Worm (Caenorhabditis elegans): ENCODE results near the gene fbxc-19.

Gene fbxc-19

DNA sequence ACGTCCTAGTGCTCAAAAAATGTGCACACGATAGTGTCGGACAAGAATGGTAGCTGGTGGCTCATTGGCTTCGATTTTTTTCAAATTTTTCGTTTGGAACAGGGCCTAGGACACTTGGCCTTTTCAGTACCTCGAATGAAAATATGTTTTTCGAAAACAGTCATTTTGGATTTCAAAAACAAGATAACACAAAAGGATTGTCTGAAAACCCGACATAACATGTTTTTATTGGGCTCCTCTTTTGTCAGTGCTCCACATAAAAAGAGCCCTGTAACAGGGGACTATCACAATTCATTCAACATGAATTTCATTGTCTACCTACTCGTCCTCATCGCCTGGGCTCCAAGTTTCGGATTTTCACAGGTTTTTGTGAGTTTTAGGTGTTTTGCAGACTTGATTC is 44.0 kb downstream of the fbxc-19 start, which contains the start of gene C16C4.17:
TSS of gene C16C4.17 (plus strand) at position 301 of the 400 bp plus-strand sequence.
- TF ChIP-seq W03F9.2 (tag; optimal IDR thresholded peaks at IDR 0.05) (no peak), dao-5 (tag; optimal IDR thresholded peaks at IDR 0.05) (no peak), him-1 (tag; optimal IDR thresholded peaks at IDR 0.05) (no peak)

DNA sequence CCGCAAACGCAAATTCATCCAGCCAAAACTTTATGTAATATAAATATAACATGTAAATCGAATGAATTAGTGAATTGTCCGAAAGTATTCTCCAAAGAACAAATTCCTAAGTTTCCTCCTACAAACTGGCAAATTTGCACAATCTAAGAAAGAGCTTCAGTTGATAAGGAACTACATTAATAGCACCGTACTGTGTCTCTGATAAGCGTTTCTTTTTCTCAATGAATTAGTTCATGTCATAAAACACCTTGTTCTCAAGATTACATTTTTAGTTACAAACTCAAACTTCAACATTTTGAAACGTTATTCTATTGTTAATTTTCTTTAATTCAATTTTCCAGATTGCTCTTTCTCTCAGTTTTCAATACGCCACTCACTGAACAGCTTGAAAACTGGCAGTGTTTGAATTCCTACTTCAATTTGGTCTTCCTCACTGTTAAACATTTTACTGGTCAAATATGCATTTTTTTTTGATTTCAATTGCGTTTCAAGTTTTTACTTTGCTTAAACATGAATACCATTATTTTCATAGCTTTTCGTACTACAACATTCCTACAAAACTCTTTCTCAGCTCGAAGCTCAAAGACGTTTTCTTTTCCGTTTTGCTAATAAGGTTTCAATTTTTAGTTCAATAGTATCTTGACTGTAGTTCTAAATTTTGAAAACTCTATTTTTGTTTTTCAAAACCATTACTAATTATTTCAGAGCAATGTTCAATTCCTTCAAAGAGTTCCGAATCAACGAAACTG is 45.6 kb downstream of the fbxc-19 start, which contains the start of gene math-15:
TSS of gene math-15 (plus strand) at position 699 of the 749 bp plus-strand sequence.
- no peak for TF ChIP-seq W03F9.2 (tag; optimal IDR thresholded peaks at IDR 0.05)

DNA sequence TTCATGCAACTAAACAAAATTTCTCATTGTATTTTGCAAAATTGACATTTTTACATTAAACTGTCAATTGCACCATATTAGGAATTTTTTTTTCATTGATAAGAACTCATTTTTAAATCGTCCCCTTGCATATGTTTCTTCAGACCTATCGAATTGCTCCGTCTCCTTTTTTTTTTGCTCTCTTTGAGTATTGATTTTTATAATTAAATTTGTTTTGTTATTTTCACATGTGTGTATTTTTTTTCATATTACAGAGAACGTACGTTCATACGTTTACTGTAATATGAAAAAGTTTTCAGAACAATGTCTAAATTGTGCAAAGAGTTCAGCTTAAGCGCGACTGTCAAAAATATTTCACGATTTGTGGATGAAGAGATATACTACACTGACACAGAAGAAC is 48.8 kb downstream of the fbxc-19 start, which contains the start of gene math-14:
TSS of gene math-14 (plus strand) at position 301 of the 400 bp plus-strand sequence.
- no peak for TF ChIP-seq him-1 (tag; optimal IDR thresholded peaks at IDR 0.05)
- TF ChIP-seq dao-5 (tag; optimal IDR thresholded peaks at IDR 0.05), result no peak
- TF ChIP-seq W03F9.2 (tag; optimal IDR thresholded peaks at IDR 0.05), result no peak

DNA sequence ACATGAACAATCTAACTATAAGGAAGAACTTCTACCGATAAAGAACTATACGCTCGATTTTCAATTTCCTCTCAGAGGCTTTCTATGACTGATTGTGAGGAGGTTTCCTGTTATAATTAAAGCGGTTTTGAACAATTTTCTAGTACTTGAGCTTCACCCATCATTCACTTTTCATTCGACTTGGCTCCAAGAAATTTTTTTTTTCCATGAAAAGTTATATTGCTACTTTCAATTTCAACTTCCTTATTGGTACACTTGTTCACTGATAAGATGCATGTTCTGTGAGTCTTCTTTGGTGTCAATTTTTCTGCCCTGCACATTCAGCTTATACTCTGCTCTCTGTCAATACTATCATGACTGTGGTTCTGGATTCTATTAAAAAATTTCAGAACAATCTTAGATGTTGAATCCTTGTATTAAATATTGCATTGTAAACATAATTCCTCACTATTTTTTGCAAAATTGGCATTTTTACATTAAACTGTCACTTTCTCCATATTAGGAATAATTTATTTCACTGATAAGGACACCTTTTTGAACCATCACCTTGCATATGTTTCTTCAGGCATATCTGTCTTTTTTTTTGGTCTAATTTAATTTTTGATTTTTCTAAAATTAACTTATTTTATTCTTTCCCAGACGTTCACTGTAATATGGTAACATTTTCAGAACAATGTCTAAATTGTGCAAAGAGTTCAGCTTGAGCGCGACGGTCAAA is 50.8 kb downstream of the fbxc-19 start, which contains the start of gene math-10:
TSS of gene math-10 (plus strand) at position 668 of the 718 bp plus-strand sequence.
- no peak for TF ChIP-seq him-1 (tag; optimal IDR thresholded peaks at IDR 0.05)
